Worm (Caenorhabditis elegans): ENCODE data around the gene Y51A2B.9.

The Y51A2B.9 gene

DNA sequence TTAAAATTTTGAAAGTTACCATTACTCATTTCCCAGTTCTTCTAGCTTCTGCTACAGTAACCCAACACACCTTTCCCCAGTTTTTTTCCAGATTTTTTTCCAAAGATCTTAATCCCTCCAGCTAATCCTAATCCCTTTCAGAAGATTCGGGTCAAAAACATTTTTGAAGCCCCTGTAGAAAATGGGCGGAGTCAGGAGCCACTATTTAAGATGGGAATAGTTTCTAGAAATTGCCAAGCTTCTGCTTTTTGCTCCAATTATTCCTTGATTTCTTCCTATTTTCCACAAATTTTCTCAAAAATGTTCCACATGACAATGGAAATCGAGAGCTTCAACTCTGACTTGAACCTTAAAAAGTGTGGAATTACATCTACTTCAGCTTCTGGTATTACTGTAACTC, 31.0 kb downstream of the Y51A2B.9 start, which contains the start of gene C08E8.9:
TSS of gene C08E8.9 (plus strand) at position 301 of the 400 bp plus-strand sequence.
- TF ChIP-seq lsy-27 (tag; optimal IDR thresholded peaks at IDR 0.05; ENCODE audit: borderline replicate concordance, insufficient read depth) (no peak), snpc-1.1 (tag; optimal IDR thresholded peaks at IDR 0.05; ENCODE audit: insufficient read depth) (no peak), C06A6.2 (GFP tag; conservative IDR thresholded peaks at IDR 0.05) (no peak), sptf-2 (GFP tag; optimal IDR thresholded peaks at IDR 0.05) (no peak), attf-6 (GFP tag; IDR thresholded peaks at IDR 0.05) (no peak), cebp-1 (GFP tag; IDR thresholded peaks at IDR 0.05) (no peak), cebp-1 (tag; optimal IDR thresholded peaks at IDR 0.05) (no peak), athp-1 (tag; optimal IDR thresholded peaks at IDR 0.05) (no peak), bed-2 (GFP tag; IDR thresholded peaks at IDR 0.05) (no peak), ztf-25 (GFP tag; IDR thresholded peaks at IDR 0.05) (no peak), snpc-4 (GFP tag; optimal IDR thresholded peaks at IDR 0.05) (no peak), snpc-4 (tag; optimal IDR thresholded peaks at IDR 0.05) (no peak), mxl-1 (tag; optimal IDR thresholded peaks at IDR 0.05) (no peak), ccch-3 (GFP tag; optimal IDR thresholded peaks at IDR 0.05) (no peak), madf-6 (GFP tag; IDR thresholded peaks at IDR 0.05) (no peak), tbx-9 (tag; optimal IDR thresholded peaks at IDR 0.05; ENCODE audit: borderline replicate concordance) (no peak), ama-1 (optimal IDR thresholded peaks at IDR 0.05) (no peak), ama-1 (GFP tag; optimal IDR thresholded peaks at IDR 0.05) (no peak), egl-44 (GFP tag; IDR thresholded peaks at IDR 0.05) (no peak), bed-1 (GFP tag; IDR thresholded peaks at IDR 0.05) (no peak), dpff-1 (tag; optimal IDR thresholded peaks at IDR 0.05) (no peak), atf-7 (tag; optimal IDR thresholded peaks at IDR 0.05) (no peak), mes-4 (tag; optimal IDR thresholded peaks at IDR 0.05) (no peak)

- TF ChIP-seq madf-8 (GFP tag; conservative IDR thresholded peaks at IDR 0.05) (no peak), xnd-1 (tag; optimal IDR thresholded peaks at IDR 0.05) (no peak)
Measured at ce11 chrV:18362402-18362801, 33.1 kb downstream of the Y51A2B.9 start, which contains the start of gene C08E8.1. TSS of gene C08E8.1 (minus strand) at chrV:18362502.

DNA sequence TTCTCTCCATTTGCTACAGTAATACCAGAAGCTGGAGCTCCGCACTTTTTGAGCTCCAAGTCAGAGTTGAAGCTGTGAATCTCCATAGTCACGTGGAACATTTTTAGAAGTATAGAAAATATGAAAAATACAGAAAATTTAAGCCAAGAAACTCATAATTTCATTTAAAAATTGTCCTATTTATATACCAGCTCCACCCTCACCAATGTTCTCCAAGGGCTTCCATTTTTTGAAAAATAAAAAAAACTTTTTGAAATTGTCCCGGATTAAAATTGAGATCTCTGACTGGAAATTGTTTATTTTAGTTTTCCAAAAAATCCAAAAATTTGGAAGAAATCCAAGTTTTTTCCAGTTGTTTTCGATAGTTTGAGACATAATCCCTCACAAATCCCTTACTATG, 35.7 kb downstream of the Y51A2B.9 start, which contains the start of gene C08E8.5:
TSS of gene C08E8.5 (minus strand) at position 101 of the 400 bp plus-strand sequence.
- TF ChIP-seq snpc-3.4 (tag; optimal IDR thresholded peaks at IDR 0.05) (no peak), F55B11.4 (tag; optimal IDR thresholded peaks at IDR 0.05; ENCODE audit: borderline replicate concordance, insufficient read depth) (no peak), F33H1.4 (GFP tag; IDR thresholded peaks at IDR 0.05) (no peak), dox-1 (GFP tag; IDR thresholded peaks at IDR 0.05) (no peak), rcor-1 (GFP tag; IDR thresholded peaks at IDR 0.05) (no peak), attf-3 (GFP tag; conservative IDR thresholded peaks at IDR 0.05) (no peak), hmg-1.2 (GFP tag; IDR thresholded peaks at IDR 0.05) (no peak), Y95B8A.8 (GFP tag; IDR thresholded peaks at IDR 0.05) (no peak), F37B4.10 (GFP tag; IDR thresholded peaks at IDR 0.05) (no peak), F49E8.2 (tag; optimal IDR thresholded peaks at IDR 0.05; ENCODE audit: insufficient read depth) (no peak), Y56A3A.18 (GFP tag; IDR thresholded peaks at IDR 0.05) (no peak), akir-1 (GFP tag; optimal IDR thresholded peaks at IDR 0.05) (no peak), D2030.7 (GFP tag; IDR thresholded peaks at IDR 0.05) (no peak), lsl-1 (GFP tag; optimal IDR thresholded peaks at IDR 0.05) (no peak)

Data from whole organism, young adult.